Fruit fly (Drosophila melanogaster): ENCODE results near the gene CG3792.

- no peak for TF ChIP-seq Hnf4 (GFP tag; optimal IDR thresholded peaks at IDR 0.05)
- no peak for TF ChIP-seq Dfd (GFP tag; optimal IDR thresholded peaks at IDR 0.05)
- no peak for TF ChIP-seq Jra (GFP tag; optimal IDR thresholded peaks at IDR 0.05)
- no peak for TF ChIP-seq CG9705 (GFP tag; optimal IDR thresholded peaks at IDR 0.05)
Observed at dm6 chr2L:4930541-4930940, 46.6 kb upstream of the CG3792 start.
